Worm (Caenorhabditis elegans): Measurements from ENCODE around the gene dnc-2.

The dnc-2 gene

DNA sequence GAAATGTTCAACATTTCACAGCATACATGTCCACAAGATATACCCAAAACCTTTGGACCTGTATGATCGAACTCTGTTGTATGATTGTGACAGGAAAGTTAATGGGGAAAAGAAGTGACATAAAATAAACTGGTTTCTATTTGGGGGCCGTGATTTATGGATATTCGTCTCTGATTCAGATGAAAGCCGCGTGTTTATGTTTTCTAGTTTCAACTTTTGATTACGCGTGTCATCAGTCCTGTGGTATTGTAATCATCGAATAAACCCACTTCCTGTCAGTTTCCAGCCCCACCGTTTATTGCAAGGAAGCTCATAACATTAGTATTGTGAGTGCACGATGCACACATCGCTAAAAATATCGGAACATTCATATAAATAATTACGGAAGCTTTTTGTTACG is 3.3 kb downstream of the dnc-2 start:
- TF ChIP-seq nhr-20 (tag; optimal IDR thresholded peaks at IDR 0.05) (peak; percentile 78), nhr-90 (tag; optimal IDR thresholded peaks at IDR 0.05; ENCODE audit: poor library complexity) (peak; percentile 65), alr-1 (tag; optimal IDR thresholded peaks at IDR 0.05; ENCODE audit: borderline replicate concordance) (no peak), nhr-76 (tag; optimal IDR thresholded peaks at IDR 0.05) (no peak), dpl-1 (GFP tag; optimal IDR thresholded peaks at IDR 0.05) (no peak), Y116A8C.19 (tag; optimal IDR thresholded peaks at IDR 0.05; ENCODE audit: borderline replicate concordance) (no peak), elt-3 (tag; optimal IDR thresholded peaks at IDR 0.05) (peak in 2 of 6 experiments; percentile 45 to 73), vab-15 (tag; optimal IDR thresholded peaks at IDR 0.05) (no peak), lir-3 (tag; optimal IDR thresholded peaks at IDR 0.05; ENCODE audit: poor library complexity) (peak; percentile 5), zip-4 (GFP tag; optimal IDR thresholded peaks at IDR 0.05) (no peak), lin-35 (GFP tag; optimal IDR thresholded peaks at IDR 0.05) (peak in 1 of 2 experiments; percentile 40), lsy-2 (tag; optimal IDR thresholded peaks at IDR 0.05) (no peak), blmp-1 (tag; optimal IDR thresholded peaks at IDR 0.05) (peak; percentile 71), snu-23 (GFP tag; optimal IDR thresholded peaks at IDR 0.05) (peak; percentile 63), tbx-2 (tag; optimal IDR thresholded peaks at IDR 0.05) (peak; percentile 34), mdl-1 (tag; optimal IDR thresholded peaks at IDR 0.05) (peak in 1 of 2 experiments; percentile 52), nhr-71 (tag; optimal IDR thresholded peaks at IDR 0.05) (peak; percentile 74), grh-1 (GFP tag; IDR thresholded peaks at IDR 0.05) (peak; percentile 90), nhr-19 (GFP tag; conservative IDR thresholded peaks at IDR 0.05) (peak; percentile 76), nhr-85 (tag) (peak; percentile 89), aly-2 (tag; optimal IDR thresholded peaks at IDR 0.05) (no peak), efl-1 (optimal IDR thresholded peaks at IDR 0.05) (no peak), efl-1 (GFP tag; optimal IDR thresholded peaks at IDR 0.05 in 1 of 2) (peak in 1 of 2 experiments; percentile 91), lin-14 (GFP tag; optimal IDR thresholded peaks at IDR 0.05) (peak; percentile 59)

DNA sequence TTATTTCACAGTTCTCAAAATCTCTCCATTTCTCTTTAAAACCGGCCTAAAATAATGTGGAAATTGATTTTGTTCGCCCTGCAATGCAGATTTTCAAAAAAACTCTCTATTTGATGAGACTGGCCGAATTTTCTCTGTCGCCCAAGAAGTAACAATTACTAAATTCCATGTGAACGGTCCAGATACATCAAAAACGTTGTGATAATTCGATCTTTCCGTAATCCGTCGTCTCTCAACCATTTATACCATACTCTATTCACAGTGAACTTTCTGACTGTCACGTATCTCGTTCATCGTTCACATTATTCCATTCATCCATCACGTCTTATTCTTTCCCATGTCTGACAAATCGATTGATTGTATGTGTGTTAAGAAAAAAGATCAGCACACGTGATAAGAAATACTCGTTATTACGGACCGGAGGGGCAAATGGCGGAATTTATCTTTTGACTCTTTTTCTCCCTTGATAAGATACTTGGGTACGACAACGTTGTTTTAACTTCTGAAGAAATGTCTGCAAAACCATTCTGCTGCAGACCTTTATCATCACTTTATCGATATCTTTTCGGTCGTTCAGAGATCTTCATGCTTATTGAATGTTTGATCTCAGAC is 4.4 kb downstream of the dnc-2 start:
- TF ChIP-seq nhr-76 (tag; optimal IDR thresholded peaks at IDR 0.05) (no peak), nhr-19 (GFP tag; conservative IDR thresholded peaks at IDR 0.05) (peak; percentile 54), lin-39 (tag; optimal IDR thresholded peaks at IDR 0.05) (no peak), sup-37 (GFP tag; optimal IDR thresholded peaks at IDR 0.05) (no peak), nhr-71 (tag; optimal IDR thresholded peaks at IDR 0.05) (peak; percentile 76), nhr-90 (tag; optimal IDR thresholded peaks at IDR 0.05; ENCODE audit: poor library complexity) (peak; percentile 63), lin-35 (GFP tag; optimal IDR thresholded peaks at IDR 0.05) (peak in 1 of 2 experiments; percentile 48), lir-3 (tag; optimal IDR thresholded peaks at IDR 0.05; ENCODE audit: poor library complexity) (no peak), irx-1 (tag; optimal IDR thresholded peaks at IDR 0.05) (no peak), efl-1 (optimal IDR thresholded peaks at IDR 0.05) (no peak), efl-1 (GFP tag; optimal IDR thresholded peaks at IDR 0.05 in 1 of 2) (peak in 1 of 2 experiments; percentile 92), mdl-1 (tag; optimal IDR thresholded peaks at IDR 0.05) (peak in 1 of 2 experiments; percentile 67), ztf-11 (tag; optimal IDR thresholded peaks at IDR 0.05) (no peak), unc-62 (GFP tag; optimal IDR thresholded peaks at IDR 0.05) (no peak), ets-5 (GFP tag; IDR thresholded peaks at IDR 0.05) (no peak), elt-3 (tag; optimal IDR thresholded peaks at IDR 0.05) (peak; percentile 42 to 96 (median 93)), dpl-1 (GFP tag; optimal IDR thresholded peaks at IDR 0.05) (peak in 1 of 3 experiments; percentile 0), tbx-2 (tag; optimal IDR thresholded peaks at IDR 0.05) (peak; percentile 30), ztf-4 (tag; optimal IDR thresholded peaks at IDR 0.05) (peak; percentile 7), nhr-20 (tag; optimal IDR thresholded peaks at IDR 0.05) (peak; percentile 69), ces-1 (GFP tag; optimal IDR thresholded peaks at IDR 0.05) (no peak), grh-1 (GFP tag; IDR thresholded peaks at IDR 0.05) (peak; percentile 81), nhr-47 (tag; optimal IDR thresholded peaks at IDR 0.05) (peak; percentile 44), snu-23 (GFP tag; optimal IDR thresholded peaks at IDR 0.05) (peak; percentile 65), blmp-1 (tag; optimal IDR thresholded peaks at IDR 0.05) (peak; percentile 59), lin-14 (GFP tag; optimal IDR thresholded peaks at IDR 0.05) (peak; percentile 66), nhr-85 (tag) (peak; percentile 92), fkh-4 (tag; optimal IDR thresholded peaks at IDR 0.05; ENCODE audit: borderline replicate concordance) (no peak), fkh-8 (tag; optimal IDR thresholded peaks at IDR 0.05) (no peak), xbp-1 (tag; optimal IDR thresholded peaks at IDR 0.05) (no peak)

All from whole organism, L1 larva.